Fruit fly (Drosophila melanogaster): ENCODE measurements around the gene exex.

exex gene

dm6 chr3L:7942403-7942952 is 5.5 kb upstream of the exex start (continued):
- TF ChIP-seq ro (GFP tag; IDR thresholded peaks at IDR 0.05) (no peak), CG2678 (tag; optimal IDR thresholded peaks at IDR 0.05) (peak; percentile 21), org-1 (GFP tag; optimal IDR thresholded peaks at IDR 0.05) (no peak), CG7928 (GFP tag; optimal IDR thresholded peaks at IDR 0.05) (no peak), CG33213 (GFP tag; optimal IDR thresholded peaks at IDR 0.05) (no peak), CrebB (tag; optimal IDR thresholded peaks at IDR 0.05) (no peak), CG8089 (GFP tag; optimal IDR thresholded peaks at IDR 0.05) (no peak), CG15269 (tag; optimal IDR thresholded peaks at IDR 0.05) (no peak), az2 (GFP tag; optimal IDR thresholded peaks at IDR 0.05) (no peak), CG12236 (GFP tag; optimal IDR thresholded peaks at IDR 0.05) (no peak), peb (GFP tag; IDR thresholded peaks at IDR 0.05) (no peak), CG1603 (tag; optimal IDR thresholded peaks at IDR 0.05) (no peak), CG7745 (tag; optimal IDR thresholded peaks at IDR 0.05) (no peak), CG8478 (optimal IDR thresholded peaks at IDR 0.05) (no peak), onecut (GFP tag; IDR thresholded peaks at IDR 0.05) (no peak), Deaf1 (tag; optimal IDR thresholded peaks at IDR 0.05) (no peak), sqz (GFP tag; optimal IDR thresholded peaks at IDR 0.05) (no peak), CG6689 (GFP tag; IDR thresholded peaks at IDR 0.05) (no peak), CG6683 (GFP tag; optimal IDR thresholded peaks at IDR 0.05) (no peak), nom (GFP tag; optimal IDR thresholded peaks at IDR 0.05) (no peak), MBD-R2 (GFP tag; IDR thresholded peaks at IDR 0.05) (no peak), CG2202 (tag; optimal IDR thresholded peaks at IDR 0.05) (no peak), CoRest (tag; optimal IDR thresholded peaks at IDR 0.05) (no peak), CG2199 (GFP tag; IDR thresholded peaks at IDR 0.05) (no peak), twi (tag; optimal IDR thresholded peaks at IDR 0.05) (no peak), mirr (GFP tag; optimal IDR thresholded peaks at IDR 0.05) (peak; percentile 85), CG15011 (GFP tag; optimal IDR thresholded peaks at IDR 0.05) (no peak), CG6175 (GFP tag; IDR thresholded peaks at IDR 0.05) (no peak), CG11085 (GFP tag; IDR thresholded peaks at IDR 0.05) (no peak), trem (tag; optimal IDR thresholded peaks at IDR 0.05) (no peak), CG6791 (GFP tag; IDR thresholded peaks at IDR 0.05; ENCODE audit: partially characterized antibody) (no peak), Asciz (GFP tag; optimal IDR thresholded peaks at IDR 0.05) (no peak), CG34376 (GFP tag; optimal IDR thresholded peaks at IDR 0.05) (peak; percentile 78), CG30403 (GFP tag; optimal IDR thresholded peaks at IDR 0.05) (no peak), kay (GFP tag; optimal IDR thresholded peaks at IDR 0.05) (no peak), CG9932 (GFP tag; IDR thresholded peaks at IDR 0.05) (no peak), CG11247 (GFP tag; IDR thresholded peaks at IDR 0.05) (no peak), CG6854 (GFP tag; optimal IDR thresholded peaks at IDR 0.05) (no peak), CG1602 (GFP tag; optimal IDR thresholded peaks at IDR 0.05) (no peak), zf30C (GFP tag; optimal IDR thresholded peaks at IDR 0.05) (no peak), ttk (GFP tag; IDR thresholded peaks at IDR 0.05) (no peak), CG15601 (tag; optimal IDR thresholded peaks at IDR 0.05) (no peak), dysf (GFP tag; IDR thresholded peaks at IDR 0.05) (no peak), CG2712 (tag; optimal IDR thresholded peaks at IDR 0.05) (no peak), disco-r (GFP tag; optimal IDR thresholded peaks at IDR 0.05) (no peak), grn (GFP tag; optimal IDR thresholded peaks at IDR 0.05) (peak; percentile 93), ind (GFP tag; optimal IDR thresholded peaks at IDR 0.05) (no peak), Ets97D (GFP tag; optimal IDR thresholded peaks at IDR 0.05) (no peak), CG1792 (GFP tag; optimal IDR thresholded peaks at IDR 0.05) (no peak), NC2β (GFP tag; optimal IDR thresholded peaks at IDR 0.05) (no peak), sens (GFP tag) (peak; percentile 7), CHES-1-like (GFP tag; optimal IDR thresholded peaks at IDR 0.05) (no peak), CG13894 (tag; optimal IDR thresholded peaks at IDR 0.05) (no peak)

All from whole organism, embryonic.